Fruit fly (Drosophila melanogaster) whole organism, embryonic: Measurements from ENCODE around the gene Sgp.

Experiments used
- Atf6 ChIP-seq: fragments of 200-800 bp; sonication (Bioruptor generic); IDR thresholded peaks from 2 replicates; pipeline ENCODE4 v1.3.6; 2022; ENCODE audit warnings: missing biosample characterization, missing genetic modification characterization
- Bgb ChIP-seq: fragments of 200-800 bp; sonication (Bioruptor generic); IDR thresholded peaks from 2 replicates; pipeline ENCODE4 v1.3.6; 2022; ENCODE audit warnings: missing biosample characterization, missing genetic modification characterization; ENCODE audit not compliant: partially characterized antibody
- BtbVII ChIP-seq: fragments of 200-800 bp; sonication (Bioruptor generic); optimal IDR thresholded peaks from 3 replicates; lab custom pipeline; 2017; ENCODE audit warnings: missing biosample characterization, mild to moderate bottlenecking, missing genetic modification characterization
- CG11093 ChIP-seq: fragments of 200-800 bp; sonication (Bioruptor generic); IDR thresholded peaks from 3 replicates; pipeline ENCODE4 v1.3.6; 2022; ENCODE audit warnings: missing biosample characterization, missing genetic modification characterization
- CG12104 ChIP-seq: fragments of 200-800 bp; sonication (Bioruptor generic); optimal IDR thresholded peaks from 3 replicates; lab custom pipeline; 2016; ENCODE audit warnings: missing biosample characterization, missing genetic modification characterization
- CG14667 ChIP-seq: fragments of 200-800 bp; sonication (Bioruptor generic); IDR thresholded peaks from 2 replicates; pipeline ENCODE4 v1.3.6; 2022; ENCODE audit warnings: missing biosample characterization, missing genetic modification characterization
- CG14965 ChIP-seq: fragments of 200-800 bp; sonication (Bioruptor generic); optimal IDR thresholded peaks from 2 replicates; lab custom pipeline; 2016; ENCODE audit warnings: missing biosample characterization, missing genetic modification characterization, borderline replicate concordance
- CG17568 ChIP-seq: fragments of 200-800 bp; sonication (Bioruptor generic); optimal IDR thresholded peaks from 2 replicates; lab custom pipeline; 2018; ENCODE audit warnings: missing biosample characterization, mild to moderate bottlenecking, missing genetic modification characterization, moderate library complexity
- CG1792 ChIP-seq: fragments of 200-800 bp; sonication (Bioruptor generic); optimal IDR thresholded peaks from 2 replicates; lab custom pipeline; 2016; ENCODE audit warnings: missing biosample characterization, missing genetic modification characterization
- CG18262 ChIP-seq: fragments of 200-800 bp; optimal IDR thresholded peaks from 3 replicates; lab custom pipeline; 2019; ENCODE audit warnings: missing biosample characterization, mild to moderate bottlenecking, missing genetic modification characterization, moderate library complexity
- CG18476 ChIP-seq: fragments of 200-800 bp; sonication (Bioruptor generic); optimal IDR thresholded peaks from 2 replicates; lab custom pipeline; 2016; ENCODE audit warnings: missing biosample characterization, mild to moderate bottlenecking, missing genetic modification characterization
- CG18619 ChIP-seq: fragments of 200-800 bp; sonication (Bioruptor generic); optimal IDR thresholded peaks from 3 replicates; lab custom pipeline; 2017; ENCODE audit warnings: missing biosample characterization, mild to moderate bottlenecking, missing genetic modification characterization
- CG2712 ChIP-seq: fragments of 200-800 bp; optimal IDR thresholded peaks from 3 replicates; lab custom pipeline; 2019; ENCODE audit warnings: missing biosample characterization, mild to moderate bottlenecking, missing genetic modification characterization, moderate library complexity
- CG2875 ChIP-seq: fragments of 200-800 bp; sonication (Bioruptor generic); optimal IDR thresholded peaks from 2 replicates; lab custom pipeline; 2017; ENCODE audit warnings: missing biosample characterization, mild to moderate bottlenecking, missing genetic modification characterization, missing genetic modification reagents
- CG3065 ChIP-seq: fragments of 200-800 bp; sonication (Bioruptor generic); optimal IDR thresholded peaks from 2 replicates; lab custom pipeline; 2016; ENCODE audit warnings: missing biosample characterization, missing genetic modification characterization
- CG3281 ChIP-seq: fragments of 200-800 bp; sonication (Bioruptor generic); optimal IDR thresholded peaks from 3 replicates; lab custom pipeline; 2017; ENCODE audit warnings: missing biosample characterization, mild to moderate bottlenecking, missing genetic modification characterization
- CG3726 ChIP-seq: fragments of 200-800 bp; sonication (Bioruptor generic); IDR thresholded peaks from 3 replicates; pipeline ENCODE4, ENCODE4 v1.3.6; 2022; ENCODE audit warnings: missing biosample characterization, missing genetic modification characterization
- CG9215 ChIP-seq: fragments of 200-800 bp; sonication (Bioruptor generic); IDR thresholded peaks from 2 replicates; pipeline ENCODE4 v1.3.6; 2022; ENCODE audit warnings: missing biosample characterization, missing genetic modification characterization
- CG9609 ChIP-seq: fragments of 200-800 bp; sonication (Bioruptor generic); optimal IDR thresholded peaks from 3 replicates; lab custom pipeline; 2016; ENCODE audit warnings: missing biosample characterization, missing genetic modification characterization
- CG9932 ChIP-seq: fragments of 200-800 bp; sonication (Bioruptor generic); IDR thresholded peaks from 2 replicates; pipeline ENCODE4 v1.3.6; 2022; ENCODE audit warnings: missing biosample characterization, missing genetic modification characterization
- CHES-1-like ChIP-seq: fragments of 200-800 bp; sonication (Bioruptor generic); optimal IDR thresholded peaks from 2 replicates; lab custom pipeline; 2016; ENCODE audit warnings: missing biosample characterization, missing genetic modification characterization
- CTCF ChIP-seq: fragments of 200-800 bp; sonication (Bioruptor generic); optimal IDR thresholded peaks from 2 replicates; lab custom pipeline; 2017; ENCODE audit warnings: missing biosample characterization, mild to moderate bottlenecking, missing genetic modification characterization, moderate library complexity
- Fer1 ChIP-seq: fragments of 200-800 bp; sonication (Bioruptor generic); optimal IDR thresholded peaks from 2 replicates; lab custom pipeline; 2017; ENCODE audit warnings: missing biosample characterization, mild to moderate bottlenecking, missing genetic modification characterization
- GATAe ChIP-seq: fragments of 200-800 bp; sonication (Bioruptor generic); conservative IDR thresholded peaks from 2 replicates; pipeline ENCODE4 v1.3.6; 2022; ENCODE audit warnings: missing biosample characterization, missing genetic modification characterization
- Lim3 ChIP-seq: fragments of 200-800 bp; sonication (Bioruptor generic); IDR thresholded peaks from 2 replicates; pipeline ENCODE4 v1.3.6; 2022; ENCODE audit warnings: missing biosample characterization, missing genetic modification characterization
- Lpt ChIP-seq: fragments of >200 bp; optimal IDR thresholded peaks from 2 replicates; lab custom pipeline; 2018; ENCODE audit warnings: missing biosample characterization, missing genetic modification characterization
- Mad ChIP-seq: fragments of 200-800 bp; sonication (Bioruptor generic); optimal IDR thresholded peaks from 2 replicates; lab custom pipeline; 2016; ENCODE audit warnings: missing biosample characterization, missing genetic modification characterization
- Sin3A ChIP-seq: fragments of >200 bp; optimal IDR thresholded peaks from 2 replicates; lab custom pipeline; 2018
- Stat92E ChIP-seq, 3 experiments: fragments of >200 bp in 2 of 3; fragments of 200-800 bp in 1 of 3; sonication (Bioruptor generic) in 1 of 3; optimal IDR thresholded peaks; 2 replicates each; lab custom pipeline; 2017 to 2019; ENCODE audit warnings: missing biosample characterization in 3 of 3, missing genetic modification characterization in 3 of 3, mild to moderate bottlenecking in 1 of 3, moderate library complexity in 1 of 3
- Xbp1 ChIP-seq: fragments of 200-800 bp; sonication (Bioruptor generic); optimal IDR thresholded peaks from 3 replicates; lab custom pipeline; 2016; ENCODE audit warnings: missing biosample characterization, mild to moderate bottlenecking, missing genetic modification characterization
- Xrp1 ChIP-seq: fragments of 200-800 bp; sonication (Bioruptor generic); IDR thresholded peaks from 2 replicates; pipeline ENCODE4 v1.3.6; 2022; ENCODE audit warnings: missing biosample characterization, missing genetic modification characterization
- YL-1 ChIP-seq: fragments of 200-800 bp; sonication (Bioruptor generic); optimal IDR thresholded peaks from 3 replicates; lab custom pipeline; 2017; ENCODE audit warnings: missing biosample characterization, mild to moderate bottlenecking, missing genetic modification characterization
- abd-A ChIP-seq: fragments of 200-800 bp; sonication (Bioruptor generic); optimal IDR thresholded peaks from 3 replicates; lab custom pipeline; 2019; ENCODE audit warnings: missing biosample characterization, mild to moderate bottlenecking, missing genetic modification characterization, moderate library complexity
- ac ChIP-seq: fragments of 200-800 bp; sonication (Bioruptor generic); optimal IDR thresholded peaks from 3 replicates; lab custom pipeline; 2017; ENCODE audit warnings: missing biosample characterization, mild to moderate bottlenecking, missing genetic modification characterization
- chinmo ChIP-seq: fragments of 200-800 bp; sonication (Bioruptor generic); IDR thresholded peaks from 4 replicates; pipeline ENCODE4 v1.3.6; 2022; ENCODE audit warnings: missing biosample characterization, missing genetic modification characterization; ENCODE audit not compliant: partially characterized antibody
- da ChIP-seq: fragments of 200-800 bp; sonication (Bioruptor generic); optimal IDR thresholded peaks from 2 replicates; lab custom pipeline; 2016; ENCODE audit warnings: missing biosample characterization, missing genetic modification characterization
- disco-r ChIP-seq: fragments of 200-800 bp; sonication (Bioruptor generic); optimal IDR thresholded peaks from 2 replicates; lab custom pipeline; 2016; ENCODE audit warnings: missing biosample characterization, missing genetic modification characterization
- dysf ChIP-seq: fragments of 200-800 bp; sonication (Bioruptor generic); IDR thresholded peaks from 3 replicates; pipeline ENCODE4 v1.3.6; 2022; ENCODE audit warnings: missing biosample characterization, missing genetic modification characterization
- ems ChIP-seq: fragments of 200-800 bp; sonication (Bioruptor generic); optimal IDR thresholded peaks from 3 replicates; lab custom pipeline; 2016; ENCODE audit warnings: missing biosample characterization, missing genetic modification characterization
- exex ChIP-seq: fragments of 200-800 bp; sonication (Bioruptor generic); optimal IDR thresholded peaks from 4 replicates; lab custom pipeline; 2018; ENCODE audit warnings: missing biosample characterization, mild to moderate bottlenecking, missing genetic modification characterization, moderate library complexity
- fu2 ChIP-seq: fragments of 200-800 bp; sonication (Bioruptor generic); optimal IDR thresholded peaks from 2 replicates; lab custom pipeline; 2016; ENCODE audit warnings: missing biosample characterization, missing genetic modification characterization
- mld ChIP-seq: fragments of 200-800 bp; sonication (Bioruptor generic); IDR thresholded peaks from 3 replicates; pipeline ENCODE4 v1.3.6; 2022; ENCODE audit warnings: missing biosample characterization, missing genetic modification characterization; ENCODE audit not compliant: partially characterized antibody
- pros ChIP-seq: fragments of 200-800 bp; sonication (Bioruptor generic); optimal IDR thresholded peaks from 3 replicates; lab custom pipeline; 2019; ENCODE audit warnings: missing biosample characterization, mild to moderate bottlenecking, missing genetic modification characterization, moderate library complexity
- rib ChIP-seq: fragments of 200-800 bp; sonication (Bioruptor generic); IDR thresholded peaks from 2 replicates; pipeline ENCODE4 v1.3.6; 2022; ENCODE audit warnings: missing biosample characterization, missing genetic modification characterization
- sens-2 ChIP-seq: fragments of 200-800 bp; sonication (Bioruptor generic); IDR thresholded peaks from 2 replicates; pipeline ENCODE4 v1.3.6; 2022; ENCODE audit warnings: missing biosample characterization, missing genetic modification characterization
- sisA ChIP-seq: fragments of 200-800 bp; sonication (Bioruptor generic); IDR thresholded peaks from 2 replicates; pipeline ENCODE4 v1.3.6; 2022; ENCODE audit warnings: missing biosample characterization, missing genetic modification characterization
- sna ChIP-seq: fragments of 200-800 bp; sonication (Bioruptor generic); IDR thresholded peaks from 2 replicates; pipeline ENCODE4 v1.3.6; 2022; ENCODE audit warnings: missing biosample characterization, missing genetic modification characterization; ENCODE audit not compliant: partially characterized antibody
- stwl ChIP-seq: fragments of 200-800 bp; sonication (Bioruptor generic); optimal IDR thresholded peaks from 3 replicates; lab custom pipeline; 2018; ENCODE audit warnings: missing biosample characterization, mild to moderate bottlenecking, missing genetic modification characterization, moderate library complexity
- unc-4 ChIP-seq: fragments of 200-800 bp; sonication (Bioruptor generic); IDR thresholded peaks from 2 replicates; pipeline ENCODE4 v1.3.6; 2022; ENCODE audit warnings: missing biosample characterization, missing genetic modification characterization; ENCODE audit not compliant: partially characterized antibody
- vvl ChIP-seq: fragments of 200-800 bp; sonication (Bioruptor generic); IDR thresholded peaks from 2 replicates; pipeline ENCODE4 v1.3.6; 2022; ENCODE audit warnings: missing biosample characterization, missing genetic modification characterization
- z ChIP-seq: fragments of 200-800 bp; sonication (Bioruptor generic); IDR thresholded peaks from 3 replicates; pipeline ENCODE4 v1.3.6; 2022; ENCODE audit warnings: missing biosample characterization, missing genetic modification characterization
- zf30C ChIP-seq: fragments of 200-800 bp; sonication (Bioruptor generic); optimal IDR thresholded peaks from 3 replicates; lab custom pipeline; 2018; ENCODE audit warnings: missing biosample characterization, mild to moderate bottlenecking, missing genetic modification characterization

Sgp gene

dm6 chr2L:8517256-8517694 lies 2.2 kb upstream of the Sgp start, which contains the start of the genes mRpL51 and Uba4 (continued):
- TF ChIP-seq mld (GFP tag; lab: Robert Waterston, UW) (no peak), CG14667 (GFP tag; lab: Robert Waterston, UW) (no peak), Lpt (GFP tag; lab: Kevin White, UChicago) (no peak), CG17568 (no peak), GATAe (GFP tag; lab: Robert Waterston, UW) (no peak), CTCF (GFP tag; lab: Kevin White, UChicago) (peak; percentile 11), Sin3A (lab: Kevin White, UChicago) (peak; percentile 51), ems (GFP tag; lab: Kevin White, UChicago) (peak; percentile 27), CHES-1-like (peak; percentile 64), rib (GFP tag; lab: Robert Waterston, UW) (no peak), CG11093 (GFP tag; lab: Robert Waterston, UW) (no peak), Bgb (GFP tag; lab: Robert Waterston, UW) (peak; percentile 50; the same call in 1 of the 2 replicates), dysf (GFP tag; lab: Robert Waterston, UW) (no peak), CG18619 (GFP tag; lab: Kevin White, UChicago) (peak; percentile 4), CG9932 (GFP tag; lab: Robert Waterston, UW) (peak; percentile 32; the same call in 1 of the 2 replicates), CG18476 (peak; percentile 37), CG12104 (peak; percentile 1), sna (GFP tag; lab: Robert Waterston, UW) (peak; percentile 78; the same call in 1 of the 2 replicates), CG3726 (no peak), CG9215 (no peak), BtbVII (GFP tag; lab: Kevin White, UChicago) (no peak), Atf6 (GFP tag; lab: Robert Waterston, UW) (no peak), Mad (peak; percentile 36), da (GFP tag; lab: Kevin White, UChicago) (peak; percentile 23), vvl (GFP tag; lab: Robert Waterston, UW) (no peak; the same call in 1 of the 2 replicates), Lim3 (GFP tag; lab: Robert Waterston, UW) (no peak), zf30C (GFP tag; lab: Kevin White, UChicago) (no peak), Xbp1 (peak; percentile 39), Fer1 (peak; percentile 46), CG3281 (GFP tag; lab: Kevin White, UChicago) (peak; percentile 23), Xrp1 (GFP tag; lab: Robert Waterston, UW) (no peak), sisA (GFP tag; lab: Robert Waterston, UW) (no peak), abd-A (tag; lab: Kevin White, UChicago) (no peak), sens-2 (GFP tag; lab: Robert Waterston, UW) (no peak), CG2712 (tag; lab: Kevin White, UChicago) (peak; percentile 53), CG2875 (GFP tag; lab: Kevin White, UChicago) (no peak), fu2 (GFP tag; lab: Kevin White, UChicago) (peak; percentile 34), stwl (tag; lab: Kevin White, UChicago) (peak; percentile 86), z (GFP tag; lab: Robert Waterston, UW) (no peak)

dm6 chr2L:8521724-8522309 lies 2.3 kb downstream of the Sgp start, which contains the start of gene Acer:
Gene Acer (plus strand): TSS chr2L:8521933.
- TF ChIP-seq Stat92E (GFP tag; optimal IDR thresholded peaks at IDR 0.05; lab: Kevin White, UChicago) (peak in 1 of 3 experiments; percentile 26), disco-r (no peak), CG9609 (GFP tag; lab: Kevin White, UChicago) (no peak), ac (peak; percentile 78), chinmo (GFP tag; lab: Robert Waterston, UW) (peak; percentile 77), YL-1 (GFP tag; lab: Kevin White, UChicago) (no peak), unc-4 (GFP tag; lab: Robert Waterston, UW) (0 out of 2 replicates have a peak, but pooled peaks have one; percentile 35), CG3065 (GFP tag; lab: Kevin White, UChicago) (no peak), CG14965 (GFP tag; lab: Kevin White, UChicago) (no peak), pros (GFP tag; lab: Kevin White, UChicago) (peak; percentile 66), exex (tag; lab: Kevin White, UChicago) (no peak), CG1792 (GFP tag; lab: Kevin White, UChicago) (peak; percentile 4), CG18262 (tag; lab: Kevin White, UChicago) (peak; percentile 0)
